Fruit fly (Drosophila melanogaster): ENCODE data around the gene GluRIIC.
A peak's percentile ranks its signal among the peaks of the same experiment; 100 is the strongest.

GluRIIC gene

dm6 chr2L:867899-868605 is 45.8 kb upstream of the GluRIIC start, which contains the start of gene aru (continued):
- TF ChIP-seq Bgb (GFP tag; IDR thresholded peaks at IDR 0.05; ENCODE audit: partially characterized antibody) (0 out of 2 replicates have a peak, but pooled peaks have one; percentile 18), chm (GFP tag; IDR thresholded peaks at IDR 0.05) (peak; percentile 53; the same call in 1 of the 2 replicates), zfh1 (GFP tag; IDR thresholded peaks at IDR 0.05) (no peak), Lpt (GFP tag; optimal IDR thresholded peaks at IDR 0.05) (peak; percentile 4), Hand (GFP tag; optimal IDR thresholded peaks at IDR 0.05) (peak; percentile 9), insv (GFP tag; optimal IDR thresholded peaks at IDR 0.05) (peak in 1 of 2 experiments; percentile 4), Nf-YC (tag; optimal IDR thresholded peaks at IDR 0.05) (peak; percentile 27), YL-1 (GFP tag; optimal IDR thresholded peaks at IDR 0.05) (peak; percentile 27), CG8388 (GFP tag; optimal IDR thresholded peaks at IDR 0.05) (peak; percentile 10), phol (tag; optimal IDR thresholded peaks at IDR 0.05) (peak; percentile 26), CG16779 (GFP tag; IDR thresholded peaks at IDR 0.05) (no peak), Fer2 (tag; optimal IDR thresholded peaks at IDR 0.05) (no peak), esg (GFP tag; conservative IDR thresholded peaks at IDR 0.05) (no peak), CG13424 (tag; optimal IDR thresholded peaks at IDR 0.05) (peak; percentile 34), pros (GFP tag; optimal IDR thresholded peaks at IDR 0.05) (peak; percentile 76), Myb (GFP tag; optimal IDR thresholded peaks at IDR 0.05) (no peak), CG10431 (GFP tag; optimal IDR thresholded peaks at IDR 0.05) (no peak), psq (GFP tag; optimal IDR thresholded peaks at IDR 0.05) (peak; percentile 2), CG17829 (tag; optimal IDR thresholded peaks at IDR 0.05) (peak; percentile 33), CG34422 (GFP tag; IDR thresholded peaks at IDR 0.05) (peak; percentile 49; the same call in 1 of the 3 replicates), Sox100B (GFP tag; optimal IDR thresholded peaks at IDR 0.05) (peak; percentile 41), CG9215 (GFP tag; IDR thresholded peaks at IDR 0.05) (no peak), Mrtf (GFP tag; IDR thresholded peaks at IDR 0.05) (no peak), CG4328 (GFP tag; optimal IDR thresholded peaks at IDR 0.05) (no peak), luna (GFP tag; optimal IDR thresholded peaks at IDR 0.05) (no peak), CoRest (tag; optimal IDR thresholded peaks at IDR 0.05) (peak; percentile 15), hbn (GFP tag; IDR thresholded peaks at IDR 0.05; ENCODE audit: partially characterized antibody) (no peak), CG2712 (tag; optimal IDR thresholded peaks at IDR 0.05) (peak; percentile 55), sd (tag; optimal IDR thresholded peaks at IDR 0.05) (peak; percentile 15), CG12769 (tag; optimal IDR thresholded peaks at IDR 0.05) (peak; percentile 14), cas (GFP tag; IDR thresholded peaks at IDR 0.05) (no peak), CG2202 (tag; optimal IDR thresholded peaks at IDR 0.05) (peak; percentile 17), bsh (GFP tag; optimal IDR thresholded peaks at IDR 0.05) (peak in 1 of 2 experiments; percentile 49), oc (tag; optimal IDR thresholded peaks at IDR 0.05) (peak; percentile 75), da (GFP tag; optimal IDR thresholded peaks at IDR 0.05) (no peak), kah (GFP tag; optimal IDR thresholded peaks at IDR 0.05) (peak; percentile 83), CG10654 (GFP tag; optimal IDR thresholded peaks at IDR 0.05) (peak; percentile 14), tx (GFP tag; optimal IDR thresholded peaks at IDR 0.05) (no peak), ara (GFP tag; IDR thresholded peaks at IDR 0.05) (no peak), CG2678 (tag; optimal IDR thresholded peaks at IDR 0.05) (peak; percentile 48), CG10267 (tag; optimal IDR thresholded peaks at IDR 0.05) (peak; percentile 39), CG30431 (GFP tag; optimal IDR thresholded peaks at IDR 0.05) (no peak), CG31441 (GFP tag; IDR thresholded peaks at IDR 0.05) (peak; percentile 29; the same call in 1 of the 2 replicates), CG14710 (tag; optimal IDR thresholded peaks at IDR 0.05) (peak; percentile 23), HHEX (GFP tag; optimal IDR thresholded peaks at IDR 0.05) (peak; percentile 37), Atf6 (GFP tag; IDR thresholded peaks at IDR 0.05) (peak; percentile 75), Nf-YB (GFP tag; optimal IDR thresholded peaks at IDR 0.05) (peak; percentile 37), CG15479 (GFP tag; optimal IDR thresholded peaks at IDR 0.05) (no peak)
